Fruit fly (Drosophila melanogaster): ENCODE data around the gene CG14384.

Gene CG14384

dm6 chr3R:13011621-13011963 is 44.1 kb upstream of the CG14384 start, which contains the start of gene CtBP (continued):
- TF ChIP-seq HmgD (GFP tag; optimal IDR thresholded peaks at IDR 0.05) (no peak), gcm2 (GFP tag; optimal IDR thresholded peaks at IDR 0.05) (no peak), NFAT (GFP tag; IDR thresholded peaks at IDR 0.05) (0 out of 2 replicates have a peak, but pooled peaks have one; percentile 33), ap (GFP tag; IDR thresholded peaks at IDR 0.05) (no peak), sna (GFP tag; IDR thresholded peaks at IDR 0.05; ENCODE audit: partially characterized antibody) (no peak), sd (tag; optimal IDR thresholded peaks at IDR 0.05) (peak; percentile 88), lab (GFP tag; optimal IDR thresholded peaks at IDR 0.05) (no peak), CG12942 (GFP tag; optimal IDR thresholded peaks at IDR 0.05) (no peak), nom (GFP tag; optimal IDR thresholded peaks at IDR 0.05) (peak; percentile 63), Ravus (GFP tag; IDR thresholded peaks at IDR 0.05) (no peak), CG14710 (tag; optimal IDR thresholded peaks at IDR 0.05) (peak; percentile 14), Dll (GFP tag; IDR thresholded peaks at IDR 0.05; ENCODE audit: partially characterized antibody) (no peak), bowl (GFP tag; IDR thresholded peaks at IDR 0.05) (0 out of 2 replicates have a peak, but pooled peaks have one; percentile 9), chm (GFP tag; IDR thresholded peaks at IDR 0.05) (0 out of 2 replicates have a peak, but pooled peaks have one; percentile 7), phol (tag; optimal IDR thresholded peaks at IDR 0.05) (peak; percentile 96), sug (tag; optimal IDR thresholded peaks at IDR 0.05) (no peak), Bgb (GFP tag; IDR thresholded peaks at IDR 0.05; ENCODE audit: partially characterized antibody) (peak; percentile 40; the same call in 1 of the 2 replicates), NK7.1 (GFP tag; optimal IDR thresholded peaks at IDR 0.05) (no peak), Med (GFP tag) (peak; percentile 80), Gug (GFP tag; IDR thresholded peaks at IDR 0.05) (no peak), amos (GFP tag; IDR thresholded peaks at IDR 0.05; ENCODE audit: partially characterized antibody) (no peak), Adf1 (GFP tag; IDR thresholded peaks at IDR 0.05) (peak; percentile 23; the same call in 1 of the 2 replicates), CG8924 (tag; optimal IDR thresholded peaks at IDR 0.05) (no peak), CG8290 (GFP tag; optimal IDR thresholded peaks at IDR 0.05) (no peak), CG8290 (tag; optimal IDR thresholded peaks at IDR 0.05) (no peak), Hey (tag; optimal IDR thresholded peaks at IDR 0.05) (no peak), nerfin-1 (tag; optimal IDR thresholded peaks at IDR 0.05) (peak; percentile 62), slbo (GFP tag; IDR thresholded peaks at IDR 0.05) (no peak), Atf3 (GFP tag; optimal IDR thresholded peaks at IDR 0.05) (no peak), Six4 (GFP tag; optimal IDR thresholded peaks at IDR 0.05) (no peak), Aef1 (GFP tag; IDR thresholded peaks at IDR 0.05) (no peak), vnd (GFP tag; IDR thresholded peaks at IDR 0.05; ENCODE audit: partially characterized antibody) (no peak), CG17568 (GFP tag; optimal IDR thresholded peaks at IDR 0.05) (no peak), MESR4 (GFP tag; optimal IDR thresholded peaks at IDR 0.05) (peak; percentile 58), CG12659 (GFP tag; optimal IDR thresholded peaks at IDR 0.05) (peak; percentile 55), Dad (GFP tag; optimal IDR thresholded peaks at IDR 0.05) (no peak), CG34422 (GFP tag; IDR thresholded peaks at IDR 0.05) (peak; percentile 60; the same call in 1 of the 3 replicates), CG32532 (GFP tag; IDR thresholded peaks at IDR 0.05) (no peak), HLHmδ (GFP tag; optimal IDR thresholded peaks at IDR 0.05) (peak; percentile 47), prd (optimal IDR thresholded peaks at IDR 0.05) (no peak), prd (GFP tag; IDR thresholded peaks at IDR 0.05) (no peak)

dm6 chr3R:13010905-13011620 is 43.6 kb upstream of the CG14384 start, which contains the start of gene CG8031:
CG8031 (minus strand) TSS chr3R:13011310.
- no peak for TF ChIP-seq Spps (tag; optimal IDR thresholded peaks at IDR 0.05)
- no peak for TF ChIP-seq CG8089 (GFP tag; optimal IDR thresholded peaks at IDR 0.05)
- TF ChIP-seq Fer3 (tag; optimal IDR thresholded peaks at IDR 0.05) = no peak
- TF ChIP-seq CG7357 (GFP tag; IDR thresholded peaks at IDR 0.05) = no peak
- no peak for TF ChIP-seq fd64A (GFP tag; optimal IDR thresholded peaks at IDR 0.05)
- TF ChIP-seq Nf-YA (GFP tag; IDR thresholded peaks at IDR 0.05) = no peak
- TF ChIP-seq HLH3B (GFP tag; IDR thresholded peaks at IDR 0.05) = no peak
- TF ChIP-seq CG17568 (GFP tag; optimal IDR thresholded peaks at IDR 0.05) = no peak
- no peak for TF ChIP-seq luna (GFP tag; optimal IDR thresholded peaks at IDR 0.05)
- no peak for TF ChIP-seq caup (GFP tag; optimal IDR thresholded peaks at IDR 0.05; ENCODE audit: severe bottlenecking)
- TF ChIP-seq Drgx (GFP tag; IDR thresholded peaks at IDR 0.05) = no peak
- TF ChIP-seq hkb (optimal IDR thresholded peaks at IDR 0.05) = peak; percentile 24
- peak; percentile 29 for TF ChIP-seq hkb (GFP tag; IDR thresholded peaks at IDR 0.05)

Measured in whole organism, embryonic.